Worm (Caenorhabditis elegans): ENCODE measurements around the gene Y41D4B.1.

ce11 chrIV:1672398-1672797 is at the start of gene Y41D4B.1:
- TF ChIP-seq ceh-22 (tag; optimal IDR thresholded peaks at IDR 0.05) (no peak), pha-4 (tag; optimal IDR thresholded peaks at IDR 0.05) (no peak)
